ENCODE assay signal across 2 fruit fly cellular contexts in genomic region chr4:62538-62937, dm6.
TF ChIP-seq lines count a peak whose summit lies in the region.

No protein-coding gene starts in this region.

- no peak for TF ChIP-seq CTCF in whole organism, embryonic (GFP tag; optimal IDR thresholded peaks at IDR 0.05; lab: Kevin White, UChicago)

TF ChIP-seq in whole organism, adult, 20 proteins besides CTCF, POLR2A, EP300 and RAD21:
- TF ChIP-seq kay (GFP tag; lab: Kevin White, UChicago; ENCODE audit: borderline replicate concordance) (peak; percentile 89), CG33017 (tag; optimal IDR thresholded peaks at IDR 0.05; lab: Kevin White, UChicago) (no peak)
TF ChIP-seq in whole organism, adult: peak in this region for 1.

TF ChIP-seq in whole organism, embryonic, 481 proteins besides CTCF, POLR2A, EP300 and RAD21:
- TF ChIP-seq CG2199 (GFP tag; IDR thresholded peaks at IDR 0.05; lab: Robert Waterston, UW), result peak; percentile 66; the same call in 1 of the 3 replicates
- peak; percentile 9 for TF ChIP-seq CG8290 (GFP tag; optimal IDR thresholded peaks at IDR 0.05; lab: Kevin White, UChicago)
- TF ChIP-seq CG8290 (tag; optimal IDR thresholded peaks at IDR 0.05; lab: Kevin White, UChicago), result no peak
- no peak for TF ChIP-seq h (optimal IDR thresholded peaks at IDR 0.05; lab: Kevin White, UChicago)

Comparison
In these comparisons a context has a peak if more than half of its experiments do, and no peak if none do; other contexts are left out.
1. Of the 1 proteins assayed by ChIP-seq in both whole organism, embryonic and whole organism, adult: peak only in whole organism, embryonic: none; only in whole organism, adult: kay; in both: none; in neither: 0.